Worm (Caenorhabditis elegans): ENCODE results near the gene Y47C4A.1.
"Not testable (repeated sequence)": the region's sequence is repeated elsewhere in the genome, so short reads cannot be mapped to it uniquely, and the experiment has no call there.

The Y47C4A.1 gene

DNA sequence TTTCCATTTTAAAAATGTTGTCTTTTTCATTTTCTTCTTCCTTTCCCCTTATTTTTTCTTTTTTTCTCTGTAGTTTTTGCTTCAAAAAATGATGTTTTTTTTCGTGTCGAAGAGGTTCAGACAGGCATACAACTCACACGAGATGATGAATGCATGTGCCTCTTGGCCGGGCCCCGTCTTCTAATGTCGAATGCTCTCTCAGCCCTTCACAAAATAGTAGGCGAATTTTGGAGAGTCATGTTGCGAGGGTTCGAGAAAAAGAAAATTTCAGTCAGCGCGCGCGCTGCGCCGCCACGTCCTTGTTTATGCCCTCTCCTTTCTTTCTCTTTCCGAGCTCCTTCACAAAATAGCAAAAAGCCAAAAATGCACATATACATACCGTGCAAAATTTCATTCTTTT, 38.0 kb upstream of the Y47C4A.1 start (continued):
- TF ChIP-seq isw-1 (GFP tag; IDR thresholded peaks at IDR 0.05) (peak; percentile 62), mep-1 (tag; optimal IDR thresholded peaks at IDR 0.05) (peak; percentile 45), sup-37 (GFP tag; optimal IDR thresholded peaks at IDR 0.05) (no peak), fkh-8 (tag; optimal IDR thresholded peaks at IDR 0.05) (peak; percentile 84), lin-15B (tag; optimal IDR thresholded peaks at IDR 0.05) (peak; percentile 19), ceh-8 (GFP tag; optimal IDR thresholded peaks at IDR 0.05) (peak; percentile 40), egl-13 (tag; optimal IDR thresholded peaks at IDR 0.05) (peak; percentile 0), lsy-2 (tag; optimal IDR thresholded peaks at IDR 0.05) (peak; percentile 29 to 72), sox-4 (tag; optimal IDR thresholded peaks at IDR 0.05) (no peak), hlh-4 (tag; optimal IDR thresholded peaks at IDR 0.05) (no peak), lir-3 (tag; optimal IDR thresholded peaks at IDR 0.05; ENCODE audit: poor library complexity) (no peak), dpl-1 (GFP tag; optimal IDR thresholded peaks at IDR 0.05) (peak in 1 of 3 experiments; percentile 23), grh-1 (GFP tag; IDR thresholded peaks at IDR 0.05) (no peak), snu-23 (GFP tag; optimal IDR thresholded peaks at IDR 0.05) (peak; percentile 54), unc-86 (tag; optimal IDR thresholded peaks at IDR 0.05) (peak; percentile 62), efl-1 (optimal IDR thresholded peaks at IDR 0.05) (peak; percentile 32 to 54), efl-1 (GFP tag; optimal IDR thresholded peaks at IDR 0.05 in 1 of 2) (no peak), nhr-19 (GFP tag; conservative IDR thresholded peaks at IDR 0.05) (peak; percentile 31; the same call in 1 of the 2 replicates), lin-14 (GFP tag; optimal IDR thresholded peaks at IDR 0.05) (peak; percentile 94)

DNA sequence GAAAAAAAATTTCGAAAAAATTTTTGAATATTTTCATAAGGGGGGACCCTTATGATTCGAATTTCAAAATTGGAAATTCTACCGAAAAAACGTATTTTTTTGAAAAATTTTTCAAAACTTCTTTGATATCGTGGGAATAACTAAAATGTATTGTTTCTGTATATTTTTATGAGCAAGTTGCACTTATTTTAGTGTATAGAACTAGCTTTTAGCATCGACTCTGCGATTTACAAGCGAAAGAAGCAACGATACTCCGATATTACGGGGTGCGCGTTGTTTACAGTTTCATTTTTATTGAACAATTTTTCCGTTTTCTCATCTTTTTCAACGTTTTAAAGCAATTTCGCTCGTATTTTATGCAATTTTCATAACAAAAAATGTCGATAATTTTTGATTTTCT, 36.2 kb upstream of the Y47C4A.1 start, which contains the start of gene M02E1.3:
Gene M02E1.3 (plus strand): TSS at position 301 of the 400 bp plus-strand sequence.
- not testable (repeated sequence) for TF ChIP-seq ces-1 (GFP tag; optimal IDR thresholded peaks at IDR 0.05); fkh-10 (GFP tag; optimal IDR thresholded peaks at IDR 0.05); rnt-1 (tag; optimal IDR thresholded peaks at IDR 0.05)

DNA sequence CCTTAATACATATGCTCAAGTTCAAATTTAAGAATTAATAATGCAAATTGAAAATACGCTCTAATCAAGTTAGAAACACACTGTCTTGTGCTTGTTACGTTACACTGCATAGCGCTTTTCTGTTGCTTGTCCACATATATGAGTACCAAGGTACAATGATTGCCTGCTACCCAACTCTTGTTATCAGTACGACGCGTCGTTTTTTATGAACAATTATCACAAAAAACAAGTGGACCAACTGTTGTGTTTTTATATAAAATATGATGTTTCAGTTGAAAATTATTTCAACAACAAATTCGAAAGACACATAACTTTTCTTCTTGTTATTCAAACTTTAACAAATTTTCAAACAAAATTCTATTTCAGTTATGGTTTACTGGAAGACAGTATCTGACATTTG, 26.9 kb upstream of the Y47C4A.1 start, which contains the start of gene M02E1.4:
Gene M02E1.4 (plus strand): TSS at position 367 of the 400 bp plus-strand sequence.
- TF ChIP-seq F16B12.6 (tag; optimal IDR thresholded peaks at IDR 0.05) (no peak), efl-3 (GFP tag; optimal IDR thresholded peaks at IDR 0.05) (no peak), nhr-12 (tag; optimal IDR thresholded peaks at IDR 0.05) (no peak), pag-3 (tag; optimal IDR thresholded peaks at IDR 0.05; ENCODE audit: borderline replicate concordance, insufficient read depth) (no peak), mep-1 (tag; optimal IDR thresholded peaks at IDR 0.05) (no peak), nhr-76 (tag; optimal IDR thresholded peaks at IDR 0.05) (no peak), grh-1 (GFP tag; IDR thresholded peaks at IDR 0.05) (no peak), ces-1 (GFP tag; optimal IDR thresholded peaks at IDR 0.05) (no peak), lin-35 (GFP tag; optimal IDR thresholded peaks at IDR 0.05) (peak in 1 of 2 experiments; percentile 23), elt-2 (tag; optimal IDR thresholded peaks at IDR 0.05) (peak; percentile 43), elt-3 (tag; optimal IDR thresholded peaks at IDR 0.05) (no peak), hlh-17 (GFP tag; optimal IDR thresholded peaks at IDR 0.05; ENCODE audit: borderline replicate concordance) (no peak)

DNA sequence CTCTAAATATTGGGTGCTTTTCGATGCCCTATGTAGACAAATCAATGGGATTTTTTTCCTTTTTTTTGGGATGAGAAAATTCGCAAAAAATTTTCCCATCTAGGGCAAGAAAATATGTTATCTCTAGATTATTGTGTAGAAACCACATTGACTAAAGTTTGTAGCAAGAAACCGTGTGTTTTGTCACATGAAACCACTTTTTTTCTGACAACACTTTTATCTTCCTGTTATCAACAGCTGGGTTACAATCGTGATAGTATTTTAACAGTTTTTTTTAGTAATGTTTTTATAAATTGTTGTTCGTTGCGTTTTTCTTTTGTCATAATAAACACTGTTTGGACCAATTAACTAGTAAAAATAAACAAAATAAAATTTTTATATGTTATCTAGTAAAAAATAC, 26.2 kb upstream of the Y47C4A.1 start:
- no peak for TF ChIP-seq nhr-47 (tag; optimal IDR thresholded peaks at IDR 0.05)
- peak in 1 of 6 experiments; percentile 51 for TF ChIP-seq elt-3 (tag; optimal IDR thresholded peaks at IDR 0.05)
- no peak for TF ChIP-seq ztf-11 (tag; optimal IDR thresholded peaks at IDR 0.05)
- no peak for TF ChIP-seq sptf-1 (tag; optimal IDR thresholded peaks at IDR 0.05)
- no peak for TF ChIP-seq lin-39 (tag; optimal IDR thresholded peaks at IDR 0.05)
- TF ChIP-seq elt-2 (tag; optimal IDR thresholded peaks at IDR 0.05), result peak; percentile 39
- no peak for TF ChIP-seq nhr-28 (tag; optimal IDR thresholded peaks at IDR 0.05)
- TF ChIP-seq alr-1 (tag; optimal IDR thresholded peaks at IDR 0.05; ENCODE audit: borderline replicate concordance), result no peak
- TF ChIP-seq ets-5 (GFP tag; IDR thresholded peaks at IDR 0.05), result no peak
- peak in 1 of 2 experiments; percentile 40 for TF ChIP-seq lin-35 (GFP tag; optimal IDR thresholded peaks at IDR 0.05)
- no peak for TF ChIP-seq zip-4 (GFP tag; optimal IDR thresholded peaks at IDR 0.05)
- no peak for TF ChIP-seq Y116A8C.19 (tag; optimal IDR thresholded peaks at IDR 0.05; ENCODE audit: borderline replicate concordance)

Data from whole organism, L1 larva.